Fruit fly (Drosophila melanogaster) Kc167 (cell line): Measurements from ENCODE around the gene Dlc90F.

Experiments used
- Myc ChIP-seq: fragments of >200 bp; optimal IDR thresholded peaks from 2 replicates; lab custom pipeline; 2017; ENCODE audit warnings: missing external identifiers
- ttk ChIP-seq: sonication (Bioruptor generic); optimal IDR thresholded peaks from 2 replicates; lab custom pipeline; 2017; ENCODE audit warnings: missing external identifiers

- TF ChIP-seq ttk, result no peak
- no peak for TF ChIP-seq Myc (lab: Kevin White, UChicago)
Observed at dm6 chr3R:18314320-18314719, 15.3 kb downstream of the Dlc90F start, which contains the start of gene PKD.
